Worm (Caenorhabditis elegans) whole organism, L1 larva: ENCODE data around the gene C09G5.14.

Source experiments
- C34B4.2 ChIP-seq: sonication (generic microtip); optimal IDR thresholded peaks from 2 replicates; lab custom pipeline; 2017; ENCODE audit warnings: mild to moderate bottlenecking, missing genetic modification characterization, missing compliant biosample characterization
- F16B12.6 ChIP-seq: fragments of 150-350 bp; optimal IDR thresholded peaks from 2 replicates; lab custom pipeline; 2014; ENCODE audit warnings: missing biosample characterization, missing genetic modification characterization
- Y116A8C.19 ChIP-seq: sonication (generic microtip); optimal IDR thresholded peaks from 2 replicates; lab custom pipeline; 2016; ENCODE audit warnings: missing compliant biosample characterization, missing genetic modification characterization, borderline replicate concordance
- aha-1 ChIP-seq: fragments of 150-350 bp; optimal IDR thresholded peaks from 2 replicates; lab custom pipeline; 2014; ENCODE audit warnings: missing biosample characterization, missing genetic modification characterization
- alr-1 ChIP-seq: fragments of 200-800 bp; sonication (Bioruptor generic); optimal IDR thresholded peaks from 2 replicates; lab custom pipeline; 2018; ENCODE audit warnings: borderline replicate concordance, mild to moderate bottlenecking, missing genetic modification characterization, missing compliant biosample characterization
- aly-2 ChIP-seq: fragments of 150-350 bp; optimal IDR thresholded peaks from 2 replicates; lab custom pipeline; 2014; ENCODE audit warnings: missing biosample characterization, missing genetic modification characterization
- blmp-1 ChIP-seq: fragments of 150-350 bp; optimal IDR thresholded peaks from 2 replicates; lab custom pipeline; 2014; ENCODE audit warnings: missing biosample characterization, missing genetic modification characterization
- ceh-82 ChIP-seq, 3 experiments: fragments of 150-350 bp in 1 of 3; sonication (generic microtip) in 2 of 3; optimal IDR thresholded peaks; 2 replicates each; lab custom pipeline; 2014 to 2017; ENCODE audit warnings: missing biosample characterization in 3 of 3, missing genetic modification characterization in 3 of 3
- dsc-1 ChIP-seq: sonication (generic microtip); optimal IDR thresholded peaks from 2 replicates; lab custom pipeline; 2016; ENCODE audit warnings: mild to moderate bottlenecking, missing genetic modification characterization, missing compliant biosample characterization
- efl-1 ChIP-seq, 4 experiments: fragments of 150-350 bp; optimal IDR thresholded peaks in 3 of 4; peaks in 1 of 4; 1 replicate in 1 of 4; 2 replicates in 3 of 4; lab custom pipeline; 2014; ENCODE audit warnings: missing biosample characterization in 2 of 4, missing genetic modification characterization in 2 of 4, missing genetic modification reagents in 2 of 4
- fkh-10 ChIP-seq: sonication (generic microtip); optimal IDR thresholded peaks from 2 replicates; lab custom pipeline; 2017; ENCODE audit warnings: missing biosample characterization, missing genetic modification reagents, missing genetic modification characterization
- fos-1 ChIP-seq: fragments of 150-350 bp; optimal IDR thresholded peaks from 2 replicates; lab custom pipeline; 2014; ENCODE audit warnings: missing biosample characterization, missing genetic modification characterization
- grh-1 ChIP-seq: fragments of 200-800 bp; sonication (Bioruptor generic); IDR thresholded peaks from 2 replicates; pipeline ENCODE4 v1.3.6; 2022; ENCODE audit warnings: missing genetic modification reagents, missing genetic modification characterization, missing compliant biosample characterization
- hlh-17 ChIP-seq: fragments of 200-800 bp; sonication (Bioruptor generic); optimal IDR thresholded peaks from 2 replicates; lab custom pipeline; 2018; ENCODE audit warnings: missing genetic modification characterization, mild to moderate bottlenecking, missing compliant biosample characterization, moderate library complexity, borderline replicate concordance
- jun-1 ChIP-seq: fragments of 150-350 bp; optimal IDR thresholded peaks from 2 replicates; lab custom pipeline; 2014; ENCODE audit warnings: missing biosample characterization, missing genetic modification reagents, missing genetic modification characterization
- lin-14 ChIP-seq: fragments of 200-800 bp; sonication (Bioruptor generic); optimal IDR thresholded peaks from 2 replicates; lab custom pipeline; 2018; ENCODE audit warnings: mild to moderate bottlenecking, missing genetic modification characterization, moderate library complexity, missing compliant biosample characterization
- lin-15B ChIP-seq: fragments of 150-350 bp; sonication (generic microtip); optimal IDR thresholded peaks from 3 replicates; lab custom pipeline; 2014; ENCODE audit warnings: missing biosample characterization, missing genetic modification characterization
- lin-35 ChIP-seq, 2 experiments: fragments of 150-350 bp; optimal IDR thresholded peaks; 2 replicates each; lab custom pipeline; 2014; ENCODE audit warnings: missing biosample characterization in 2 of 2, missing genetic modification characterization in 2 of 2, missing genetic modification reagents in 2 of 2
- lin-39 ChIP-seq: fragments of 150-350 bp; optimal IDR thresholded peaks from 2 replicates; lab custom pipeline; 2014; ENCODE audit warnings: missing biosample characterization, missing genetic modification reagents, missing genetic modification characterization
- lir-3 ChIP-seq: sonication (generic microtip); optimal IDR thresholded peaks from 2 replicates; lab custom pipeline; 2016; ENCODE audit warnings: mild to moderate bottlenecking, missing genetic modification characterization, moderate library complexity, missing compliant biosample characterization; ENCODE audit not compliant: poor library complexity
- lsy-2 ChIP-seq, 2 experiments: fragments of 150-350 bp; optimal IDR thresholded peaks; 2 replicates each; lab custom pipeline; 2014; ENCODE audit warnings: missing biosample characterization in 2 of 2, missing genetic modification characterization in 2 of 2
- mef-2 ChIP-seq: fragments of 150-350 bp; optimal IDR thresholded peaks from 2 replicates; lab custom pipeline; 2014; ENCODE audit warnings: missing biosample characterization, missing genetic modification characterization
- mep-1 ChIP-seq: fragments of 150-350 bp; optimal IDR thresholded peaks from 2 replicates; lab custom pipeline; 2014; ENCODE audit warnings: missing biosample characterization, missing genetic modification characterization
- nhr-12 ChIP-seq: sonication (generic microtip); optimal IDR thresholded peaks from 2 replicates; lab custom pipeline; 2017; ENCODE audit warnings: missing biosample characterization, missing genetic modification characterization
- nhr-20 ChIP-seq: sonication (generic microtip); optimal IDR thresholded peaks from 2 replicates; lab custom pipeline; 2016; ENCODE audit warnings: mild to moderate bottlenecking, missing genetic modification characterization, missing compliant biosample characterization
- nhr-237 ChIP-seq: fragments of 150-350 bp; optimal IDR thresholded peaks from 2 replicates; lab custom pipeline; 2014; ENCODE audit warnings: missing biosample characterization, missing genetic modification characterization
- nhr-28 ChIP-seq: fragments of 150-350 bp; optimal IDR thresholded peaks from 2 replicates; lab custom pipeline; 2014; ENCODE audit warnings: missing biosample characterization, missing genetic modification characterization
- nhr-76 ChIP-seq: sonication (generic microtip); optimal IDR thresholded peaks from 2 replicates; lab custom pipeline; 2017; ENCODE audit warnings: missing biosample characterization, missing genetic modification characterization
- nhr-77 ChIP-seq: fragments of 150-350 bp; optimal IDR thresholded peaks from 2 replicates; lab custom pipeline; 2014; ENCODE audit warnings: missing biosample characterization, missing genetic modification characterization
- nhr-85 ChIP-seq: sonication (generic microtip); peaks from one replicate; lab custom pipeline; 2016; ENCODE audit warnings: missing genetic modification characterization, inconsistent platforms, missing compliant biosample characterization
- nhr-90 ChIP-seq: sonication (generic microtip); optimal IDR thresholded peaks from 2 replicates; lab custom pipeline; 2016; ENCODE audit warnings: mild to moderate bottlenecking, missing genetic modification characterization, missing compliant biosample characterization; ENCODE audit not compliant: poor library complexity
- pqm-1 ChIP-seq: sonication (generic microtip); optimal IDR thresholded peaks from 3 replicates; lab custom pipeline; 2017; ENCODE audit warnings: missing biosample characterization, missing genetic modification characterization
- rnt-1 ChIP-seq: sonication (generic microtip); optimal IDR thresholded peaks from 2 replicates; lab custom pipeline; 2016; ENCODE audit warnings: mild to moderate bottlenecking, missing genetic modification characterization, moderate library complexity, missing compliant biosample characterization
- snpc-4 ChIP-seq: fragments of 150-350 bp; optimal IDR thresholded peaks from 2 replicates; lab custom pipeline; 2014; ENCODE audit warnings: missing biosample characterization, missing genetic modification characterization
- sox-4 ChIP-seq: sonication (generic microtip); optimal IDR thresholded peaks from 2 replicates; lab custom pipeline; 2016; ENCODE audit warnings: missing genetic modification characterization, missing compliant biosample characterization
- sptf-1 ChIP-seq: fragments of 150-350 bp; optimal IDR thresholded peaks from 2 replicates; lab custom pipeline; 2014; ENCODE audit warnings: missing biosample characterization, missing genetic modification characterization
- swsn-7 ChIP-seq: sonication (generic microtip); optimal IDR thresholded peaks from 2 replicates; lab custom pipeline; 2016; ENCODE audit warnings: missing genetic modification characterization, missing compliant biosample characterization
- unc-30 ChIP-seq: sonication (generic microtip); optimal IDR thresholded peaks from 2 replicates; lab custom pipeline; 2017; ENCODE audit warnings: missing biosample characterization, missing genetic modification characterization
- unc-62 ChIP-seq: fragments of 150-350 bp; optimal IDR thresholded peaks from 2 replicates; lab custom pipeline; 2014; ENCODE audit warnings: missing biosample characterization, missing genetic modification reagents, missing genetic modification characterization
- unc-86 ChIP-seq: sonication (generic microtip); optimal IDR thresholded peaks from 2 replicates; lab custom pipeline; 2016; ENCODE audit warnings: missing genetic modification characterization, missing compliant biosample characterization
- unc-98 ChIP-seq: fragments of 200-800 bp; sonication (Bioruptor generic); IDR thresholded peaks from 2 replicates; pipeline ENCODE4 v1.3.6; 2022; ENCODE audit warnings: missing genetic modification characterization, missing compliant biosample characterization
- vab-15 ChIP-seq: sonication (generic microtip); optimal IDR thresholded peaks from 2 replicates; lab custom pipeline; 2017; ENCODE audit warnings: missing genotype, mild to moderate bottlenecking, missing genetic modification characterization, missing compliant biosample characterization
- zag-1 ChIP-seq: fragments of 150-350 bp; optimal IDR thresholded peaks from 2 replicates; lab custom pipeline; 2014; ENCODE audit warnings: missing biosample characterization, missing genetic modification characterization
- zip-4 ChIP-seq: fragments of 200-800 bp; sonication (Bioruptor generic); optimal IDR thresholded peaks from 2 replicates; lab custom pipeline; 2018; ENCODE audit warnings: mild to moderate bottlenecking, missing genetic modification characterization, moderate library complexity, missing compliant biosample characterization
- ztf-11 ChIP-seq, 2 experiments: sonication (generic microtip); optimal IDR thresholded peaks; 2 replicates each; lab custom pipeline; 2016 to 2017; ENCODE audit warnings: missing genetic modification characterization in 2 of 2, missing biosample characterization in 1 of 2, missing compliant biosample characterization in 1 of 2

Gene C09G5.14

ce11 chrII:10708660-10709059, 14.3 kb downstream of the C09G5.14 start, which contains the start of gene bli-1:
Gene bli-1, plus strand, starts transcription at chrII:10708960.
- TF ChIP-seq unc-86 (tag; lab: Kevin White, UChicago): no peak
- no peak for TF ChIP-seq blmp-1 (tag; lab: Kevin White, UChicago)
- no peak for TF ChIP-seq aly-2
- TF ChIP-seq alr-1: no peak
- no peak for TF ChIP-seq snpc-4 (tag; lab: Kevin White, UChicago)
- no peak for TF ChIP-seq nhr-28 (tag; lab: Kevin White, UChicago)
- no peak for TF ChIP-seq unc-30
- no peak for TF ChIP-seq nhr-77 (tag; lab: Kevin White, UChicago)
- TF ChIP-seq unc-62: no peak
- no peak for TF ChIP-seq ztf-11 (tag; optimal IDR thresholded peaks at IDR 0.05; lab: Kevin White, UChicago)
- TF ChIP-seq vab-15 (tag; lab: Kevin White, UChicago): no peak
- no peak for TF ChIP-seq fos-1
- no peak for TF ChIP-seq F16B12.6 (tag; lab: Kevin White, UChicago)
- no peak for TF ChIP-seq unc-98
- no peak for TF ChIP-seq sptf-1 (tag; lab: Kevin White, UChicago)

ce11 chrII:10707439-10708096, 15.4 kb downstream of the C09G5.14 start:
- no peak for TF ChIP-seq jun-1
- TF ChIP-seq unc-30: no peak
- no peak for TF ChIP-seq fos-1
- no peak for TF ChIP-seq mep-1 (tag; lab: Kevin White, UChicago)
- no peak for TF ChIP-seq lin-39 (tag; lab: Kevin White, UChicago)
- TF ChIP-seq dsc-1 (tag; lab: Kevin White, UChicago): no peak
- no peak for TF ChIP-seq zag-1 (tag; lab: Kevin White, UChicago)
- no peak for TF ChIP-seq nhr-76 (tag; lab: Kevin White, UChicago)
- TF ChIP-seq lin-15B (tag; lab: Kevin White, UChicago): no peak
- no peak for TF ChIP-seq aha-1 (tag; lab: Kevin White, UChicago)
- TF ChIP-seq unc-98: no peak
- no peak for TF ChIP-seq ceh-82 (tag; optimal IDR thresholded peaks at IDR 0.05; lab: Kevin White, UChicago)
- no peak for TF ChIP-seq grh-1 (GFP tag; lab: Robert Waterston, UW)
- TF ChIP-seq nhr-12 (tag; lab: Kevin White, UChicago): no peak
- TF ChIP-seq hlh-17 (GFP tag; lab: Kevin White, UChicago): no peak
- no peak for TF ChIP-seq rnt-1
- no peak for TF ChIP-seq nhr-237
- no peak for TF ChIP-seq lin-14 (GFP tag; lab: Kevin White, UChicago)
- TF ChIP-seq nhr-20 (tag; lab: Kevin White, UChicago): no peak
- TF ChIP-seq, all 84 proteins: peak for 0

- no peak for TF ChIP-seq lsy-2 (tag; optimal IDR thresholded peaks at IDR 0.05; lab: Kevin White, UChicago)
- TF ChIP-seq efl-1 (optimal IDR thresholded peaks at IDR 0.05; lab: Kevin White, UChicago): no peak
- peak in 1 of 2 experiments; percentile 69 for TF ChIP-seq efl-1 (GFP tag; optimal IDR thresholded peaks at IDR 0.05 in 1 of 2; lab: Kevin White, UChicago)
Measured at ce11 chrII:10706901-10707300, 16.1 kb downstream of the C09G5.14 start, which contains the start of gene col-80. Gene col-80, plus strand, starts transcription at chrII:10707201.

- TF ChIP-seq C34B4.2: no peak
- TF ChIP-seq nhr-237: no peak
- TF ChIP-seq snpc-4 (tag; lab: Kevin White, UChicago): no peak
- TF ChIP-seq nhr-20 (tag; lab: Kevin White, UChicago): peak; percentile 17
- TF ChIP-seq vab-15 (tag; lab: Kevin White, UChicago): no peak
- no peak for TF ChIP-seq nhr-90
- peak; percentile 73 for TF ChIP-seq fkh-10 (GFP tag; lab: Kevin White, UChicago)
- no peak for TF ChIP-seq Y116A8C.19
- no peak for TF ChIP-seq mef-2 (tag; lab: Kevin White, UChicago)
- TF ChIP-seq sptf-1 (tag; lab: Kevin White, UChicago): no peak
- peak in 1 of 2 experiments; percentile 8 for TF ChIP-seq lsy-2 (tag; optimal IDR thresholded peaks at IDR 0.05; lab: Kevin White, UChicago)
- no peak for TF ChIP-seq fos-1
- peak; percentile 70 for TF ChIP-seq lin-14 (GFP tag; lab: Kevin White, UChicago)
- TF ChIP-seq swsn-7 (tag; lab: Kevin White, UChicago): no peak
- no peak for TF ChIP-seq zip-4 (GFP tag; lab: Kevin White, UChicago)
- TF ChIP-seq alr-1: no peak
- no peak for TF ChIP-seq jun-1
- no peak for TF ChIP-seq mep-1 (tag; lab: Kevin White, UChicago)
- TF ChIP-seq lin-35 (GFP tag; optimal IDR thresholded peaks at IDR 0.05; lab: Kevin White, UChicago): no peak
- TF ChIP-seq pqm-1 (tag; lab: Kevin White, UChicago): no peak
- peak; percentile 97 for TF ChIP-seq blmp-1 (tag; lab: Kevin White, UChicago)
- TF ChIP-seq sox-4: no peak
- no peak for TF ChIP-seq nhr-77 (tag; lab: Kevin White, UChicago)
- TF ChIP-seq lir-3 (tag; lab: Kevin White, UChicago): no peak
- peak; percentile 47 for TF ChIP-seq nhr-85 (tag; lab: Kevin White, UChicago)
Measured at ce11 chrII:10706038-10706437, 16.9 kb downstream of the C09G5.14 start.
